Fruit fly (Drosophila melanogaster): Measurements from ENCODE around the gene CG14362.

- no peak for TF ChIP-seq woc (GFP tag; optimal IDR thresholded peaks at IDR 0.05)
- TF ChIP-seq ey (GFP tag; optimal IDR thresholded peaks at IDR 0.05), result peak; percentile 35
- TF ChIP-seq sv (GFP tag; optimal IDR thresholded peaks at IDR 0.05), result no peak
- TF ChIP-seq Dfd (GFP tag; optimal IDR thresholded peaks at IDR 0.05), result no peak
- TF ChIP-seq usp (GFP tag; optimal IDR thresholded peaks at IDR 0.05), result no peak
- TF ChIP-seq jim (GFP tag; optimal IDR thresholded peaks at IDR 0.05), result no peak
- TF ChIP-seq OdsH (GFP tag; optimal IDR thresholded peaks at IDR 0.05), result peak; percentile 74
Measured at dm6 chr3R:13831596-13832119, 23.6 kb downstream of the CG14362 start.
